Worm (Caenorhabditis elegans): ENCODE results near the gene F02A9.1.

F02A9.1 gene

DNA sequence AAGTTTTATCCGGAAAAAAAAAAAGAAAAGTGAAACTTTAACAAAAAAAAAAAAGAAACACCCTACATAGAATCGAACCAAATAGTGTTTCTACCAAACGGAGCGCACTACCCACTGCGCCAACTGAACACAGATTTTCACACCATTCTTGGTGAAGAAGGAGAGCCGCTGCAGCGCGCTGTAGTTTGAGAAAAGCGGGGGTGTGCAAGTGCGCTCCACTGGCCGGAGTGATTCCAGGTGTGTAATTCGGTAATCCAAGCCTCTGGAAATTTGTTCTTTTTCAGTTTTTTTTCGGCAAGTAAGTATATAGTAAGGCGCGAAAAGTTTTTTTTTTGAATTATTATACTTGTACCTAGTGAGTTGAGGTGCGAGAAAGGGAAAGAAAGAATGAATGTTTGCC, 33.3 kb upstream of the F02A9.1 start:
- TF ChIP-seq T26A5.8 (tag; optimal IDR thresholded peaks at IDR 0.05) (peak; percentile 5), ztf-18 (tag; optimal IDR thresholded peaks at IDR 0.05) (peak; percentile 36), lsl-1 (GFP tag; optimal IDR thresholded peaks at IDR 0.05) (peak; percentile 14), ztf-25 (GFP tag; IDR thresholded peaks at IDR 0.05) (peak; percentile 59; the same call in 1 of the 2 replicates), madf-8 (GFP tag; conservative IDR thresholded peaks at IDR 0.05) (peak; percentile 29; the same call in 1 of the 2 replicates), aptf-3 (GFP tag; IDR thresholded peaks at IDR 0.05) (peak; percentile 91), dox-1 (GFP tag; IDR thresholded peaks at IDR 0.05) (peak; percentile 80), Y53G8AR.9 (GFP tag; conservative IDR thresholded peaks at IDR 0.05) (peak; percentile 80), nhr-120 (GFP tag; IDR thresholded peaks at IDR 0.05) (0 out of 2 replicates have a peak, but pooled peaks have one; percentile 73), B0336.3 (GFP tag; IDR thresholded peaks at IDR 0.05) (peak; percentile 64; the same call in 1 of the 2 replicates), athp-1 (tag; optimal IDR thresholded peaks at IDR 0.05) (peak; percentile 3), cebp-2 (GFP tag; IDR thresholded peaks at IDR 0.05) (peak; percentile 77; the same call in 1 of the 2 replicates), egl-44 (GFP tag; IDR thresholded peaks at IDR 0.05) (peak; percentile 80), Y95B8A.8 (GFP tag; IDR thresholded peaks at IDR 0.05) (peak; percentile 56; the same call in 1 of the 2 replicates), lin-26 (GFP tag; IDR thresholded peaks at IDR 0.05) (peak; percentile 85), Y53F4B.3 (GFP tag; IDR thresholded peaks at IDR 0.05) (peak; percentile 59), Y79H2A.3 (GFP tag; conservative IDR thresholded peaks at IDR 0.05) (0 out of 2 replicates have a peak, but pooled peaks have one; percentile 36), ceh-91 (GFP tag; IDR thresholded peaks at IDR 0.05) (peak; percentile 41), egrh-3 (GFP tag; IDR thresholded peaks at IDR 0.05) (peak; percentile 64), Y56A3A.18 (GFP tag; IDR thresholded peaks at IDR 0.05) (peak; percentile 59; the same call in 1 of the 2 replicates), sea-2 (GFP tag; IDR thresholded peaks at IDR 0.05) (0 out of 2 replicates have a peak, but pooled peaks have one; percentile 25), rcor-1 (GFP tag; IDR thresholded peaks at IDR 0.05) (peak; percentile 68), mcd-1 (GFP tag; IDR thresholded peaks at IDR 0.05) (peak; percentile 96), lin-54 (GFP tag; optimal IDR thresholded peaks at IDR 0.05) (peak; percentile 45), madf-3 (GFP tag; IDR thresholded peaks at IDR 0.05) (peak; percentile 86), tbp1 (GFP tag; optimal IDR thresholded peaks at IDR 0.05) (peak; percentile 86), nhr-90 (tag; optimal IDR thresholded peaks at IDR 0.05) (peak; percentile 1), hmg-20 (GFP tag; IDR thresholded peaks at IDR 0.05) (0 out of 2 replicates have a peak, but pooled peaks have one; percentile 51), hsf-1 (GFP tag; IDR thresholded peaks at IDR 0.05) (peak; percentile 68), nfyb-1 (GFP tag; IDR thresholded peaks at IDR 0.05) (peak; percentile 82; the same call in 1 of the 2 replicates), madf-6 (GFP tag; IDR thresholded peaks at IDR 0.05) (peak; percentile 84), F33H1.4 (GFP tag; IDR thresholded peaks at IDR 0.05) (peak; percentile 48), hmg-1.2 (GFP tag; IDR thresholded peaks at IDR 0.05) (peak; percentile 77), zfh-2 (GFP tag; conservative IDR thresholded peaks at IDR 0.05) (0 out of 2 replicates have a peak, but pooled peaks have one; percentile 9), D2030.7 (GFP tag; IDR thresholded peaks at IDR 0.05) (peak; percentile 78), B0019.2 (GFP tag; conservative IDR thresholded peaks at IDR 0.05) (peak; percentile 23; the same call in 1 of the 2 replicates), pbrm-1 (GFP tag; IDR thresholded peaks at IDR 0.05) (peak; percentile 69), F39B2.1 (GFP tag; IDR thresholded peaks at IDR 0.05) (0 out of 2 replicates have a peak, but pooled peaks have one; percentile 25), ekl-4 (GFP tag; IDR thresholded peaks at IDR 0.05) (peak; percentile 80), rpc-1 (optimal IDR thresholded peaks at IDR 0.05) (peak; percentile 33), rpc-1 (tag; optimal IDR thresholded peaks at IDR 0.05) (peak; percentile 66), ceh-100 (GFP tag; IDR thresholded peaks at IDR 0.05) (peak; percentile 59; the same call in 1 of the 2 replicates), B0261.1 (tag; optimal IDR thresholded peaks at IDR 0.05) (peak; percentile 69)
